Worm (Caenorhabditis elegans) whole organism, late embryonic: ENCODE measurements around the gene H02F09.2.

Source experiments
- C08G9.2 ChIP-seq: sonication (generic microtip); optimal IDR thresholded peaks from 2 replicates; lab custom pipeline; 2016; ENCODE audit warnings: mild to moderate bottlenecking, missing genetic modification characterization, moderate library complexity, missing compliant biosample characterization
- C38D4.7 ChIP-seq: fragments of 200-800 bp; sonication (Bioruptor generic); optimal IDR thresholded peaks from 2 replicates; lab custom pipeline; 2018; ENCODE audit warnings: mild to moderate bottlenecking, missing genetic modification characterization, moderate library complexity, missing compliant biosample characterization
- F13H6.1 ChIP-seq: sonication (generic microtip); optimal IDR thresholded peaks from 2 replicates; lab custom pipeline; 2016; ENCODE audit warnings: missing genetic modification characterization, missing compliant biosample characterization
- T23F11.4 ChIP-seq: fragments of 200-800 bp; sonication (Bioruptor generic); optimal IDR thresholded peaks from 2 replicates; lab custom pipeline; 2018; ENCODE audit warnings: mild to moderate bottlenecking, missing genetic modification characterization, missing compliant biosample characterization
- Y22D7AL.16 ChIP-seq: sonication (generic microtip); optimal IDR thresholded peaks from 2 replicates; lab custom pipeline; 2016; ENCODE audit warnings: missing genetic modification characterization, missing compliant biosample characterization
- ama-1 ChIP-seq: fragments of 150-350 bp; optimal IDR thresholded peaks from 2 replicates; lab custom pipeline; 2014
- ceh-14 ChIP-seq: sonication (generic microtip); optimal IDR thresholded peaks from 2 replicates; lab custom pipeline; 2016; ENCODE audit warnings: missing genotype, missing genetic modification characterization, missing compliant biosample characterization
- ceh-19 ChIP-seq: fragments of 200-800 bp; sonication (Bioruptor generic); optimal IDR thresholded peaks from 2 replicates; lab custom pipeline; 2018; ENCODE audit warnings: mild to moderate bottlenecking, missing genetic modification characterization, missing compliant biosample characterization
- ceh-24 ChIP-seq: sonication (generic microtip); optimal IDR thresholded peaks from 2 replicates; lab custom pipeline; 2016; ENCODE audit warnings: mild to moderate bottlenecking, missing genetic modification characterization, missing compliant biosample characterization
- ceh-31 ChIP-seq: sonication (generic microtip); optimal IDR thresholded peaks from 2 replicates; lab custom pipeline; 2016; ENCODE audit warnings: missing genetic modification characterization, missing compliant biosample characterization
- ceh-45 ChIP-seq: fragments of 200-800 bp; sonication (Bioruptor generic); IDR thresholded peaks from 2 replicates; pipeline ENCODE4 v1.3.6; 2022; ENCODE audit warnings: missing genetic modification reagents, missing genetic modification characterization, missing compliant biosample characterization
- ceh-6 ChIP-seq: fragments of 200-800 bp; sonication (Bioruptor generic); optimal IDR thresholded peaks from 2 replicates; lab custom pipeline; 2018; ENCODE audit warnings: mild to moderate bottlenecking, missing genetic modification characterization, missing compliant biosample characterization
- ceh-9 ChIP-seq: sonication (generic microtip); optimal IDR thresholded peaks from 2 replicates; lab custom pipeline; 2016; ENCODE audit warnings: mild to moderate bottlenecking, missing genetic modification characterization, inconsistent platforms, missing compliant biosample characterization
- che-1 ChIP-seq: sonication (generic microtip); optimal IDR thresholded peaks from 2 replicates; lab custom pipeline; 2016; ENCODE audit warnings: mild to moderate bottlenecking, missing genetic modification characterization, missing compliant biosample characterization
- dmd-4 ChIP-seq: sonication (generic microtip); optimal IDR thresholded peaks from 2 replicates; lab custom pipeline; 2016; ENCODE audit warnings: borderline replicate concordance, missing genetic modification characterization, missing compliant biosample characterization
- dve-1 ChIP-seq: sonication (generic microtip); optimal IDR thresholded peaks from 2 replicates; lab custom pipeline; 2017; ENCODE audit warnings: antibody characterized with exemption, mild to moderate bottlenecking, missing genetic modification characterization, missing compliant biosample characterization
- elt-4 ChIP-seq: sonication (generic microtip); optimal IDR thresholded peaks from 2 replicates; lab custom pipeline; 2016; ENCODE audit warnings: missing genetic modification characterization, missing compliant biosample characterization
- eyg-1 ChIP-seq: sonication (generic microtip); optimal IDR thresholded peaks from 2 replicates; lab custom pipeline; 2016; ENCODE audit warnings: missing genotype, missing genetic modification characterization, missing compliant biosample characterization
- fax-1 ChIP-seq: sonication (generic microtip); optimal IDR thresholded peaks from 2 replicates; lab custom pipeline; 2016; ENCODE audit warnings: missing genotype, missing genetic modification characterization, missing compliant biosample characterization
- fkh-6 ChIP-seq: sonication (generic microtip); optimal IDR thresholded peaks from 2 replicates; lab custom pipeline; 2016; ENCODE audit warnings: missing genetic modification characterization, missing compliant biosample characterization
- hlh-15 ChIP-seq: sonication (generic microtip); optimal IDR thresholded peaks from 2 replicates; lab custom pipeline; 2016; ENCODE audit warnings: missing genetic modification characterization, missing compliant biosample characterization
- hlh-30 ChIP-seq: sonication (generic microtip); optimal IDR thresholded peaks from 2 replicates; lab custom pipeline; 2017; ENCODE audit warnings: antibody characterized with exemption, missing genetic modification characterization, missing compliant biosample characterization; ENCODE audit not compliant: insufficient read depth
- mec-3 ChIP-seq: sonication (generic microtip); optimal IDR thresholded peaks from 2 replicates; lab custom pipeline; 2016; ENCODE audit warnings: borderline replicate concordance, missing genetic modification characterization, missing compliant biosample characterization
- nfya-1 ChIP-seq: sonication (generic microtip); optimal IDR thresholded peaks from 2 replicates; lab custom pipeline; 2017; ENCODE audit warnings: missing genetic modification characterization, mild to moderate bottlenecking, missing compliant biosample characterization, antibody characterized with exemption, moderate library complexity
- nhr-11 ChIP-seq: fragments of 150-350 bp; optimal IDR thresholded peaks from 2 replicates; lab custom pipeline; 2014; ENCODE audit warnings: missing biosample characterization, missing genetic modification characterization
- pat-9 ChIP-seq: fragments of 200-800 bp; sonication (Bioruptor generic); optimal IDR thresholded peaks from 2 replicates; lab custom pipeline; 2018; ENCODE audit warnings: mild to moderate bottlenecking, missing genetic modification characterization, moderate library complexity, missing compliant biosample characterization
- pha-2 ChIP-seq: sonication (generic microtip); optimal IDR thresholded peaks from 2 replicates; lab custom pipeline; 2017; ENCODE audit warnings: mild to moderate bottlenecking, missing genetic modification characterization, missing compliant biosample characterization
- pha-4 ChIP-seq: fragments of 150-350 bp; optimal IDR thresholded peaks from 2 replicates; lab custom pipeline; 2018; ENCODE audit warnings: missing biosample characterization, missing genetic modification reagents, missing genetic modification characterization
- pros-1 ChIP-seq: fragments of 150-350 bp; optimal IDR thresholded peaks from 2 replicates; lab custom pipeline; 2014; ENCODE audit warnings: missing biosample characterization, missing genetic modification reagents, missing genetic modification characterization
- ref-2 ChIP-seq: sonication (generic microtip); optimal IDR thresholded peaks from 2 replicates; lab custom pipeline; 2016; ENCODE audit warnings: missing genetic modification characterization, missing compliant biosample characterization
- sox-4 ChIP-seq: sonication (generic microtip); optimal IDR thresholded peaks from 2 replicates; lab custom pipeline; 2017; ENCODE audit warnings: mild to moderate bottlenecking, missing genetic modification characterization, inconsistent platforms, missing compliant biosample characterization
- syd-9 ChIP-seq: sonication (generic microtip); optimal IDR thresholded peaks from 2 replicates; lab custom pipeline; 2016; ENCODE audit warnings: mild to moderate bottlenecking, missing genetic modification characterization, moderate library complexity, missing compliant biosample characterization
- tbx-2 ChIP-seq: sonication (generic microtip); optimal IDR thresholded peaks from 2 replicates; lab custom pipeline; 2016; ENCODE audit warnings: missing genetic modification characterization, missing compliant biosample characterization
- ttx-3 ChIP-seq: sonication (generic microtip); optimal IDR thresholded peaks from 2 replicates; lab custom pipeline; 2016; ENCODE audit warnings: missing genetic modification reagents, missing genetic modification characterization, missing compliant biosample characterization
- unc-3 ChIP-seq, 2 experiments: fragments of 200-800 bp in 1 of 2; sonication (Bioruptor generic) in 1 of 2; sonication (generic microtip) in 1 of 2; conservative IDR thresholded peaks in 1 of 2; optimal IDR thresholded peaks in 1 of 2; 2 replicates each; pipeline versions ENCODE4 v1.3.6 to Lab custom; 2016 to 2022; ENCODE audit warnings: missing compliant biosample characterization in 2 of 2, missing genetic modification characterization in 2 of 2, missing genetic modification reagents in 1 of 2
- unc-42 ChIP-seq: sonication (generic microtip); optimal IDR thresholded peaks from 2 replicates; lab custom pipeline; 2016; ENCODE audit warnings: missing genotype, missing genetic modification characterization, missing compliant biosample characterization
- zip-5 ChIP-seq: sonication (generic microtip); optimal IDR thresholded peaks from 2 replicates; lab custom pipeline; 2016; ENCODE audit warnings: missing genetic modification characterization, missing compliant biosample characterization
- ztf-16 ChIP-seq: sonication (generic microtip); optimal IDR thresholded peaks from 2 replicates; lab custom pipeline; 2017; ENCODE audit warnings: missing genetic modification characterization, missing compliant biosample characterization

The H02F09.2 gene

ce11 chrX:1576337-1576736, 4.3 kb downstream of the H02F09.2 start, which contains the start of gene wrt-9:
Gene wrt-9, plus strand, starts transcription at chrX:1576637.
- no peak for TF ChIP-seq fkh-6 (tag; lab: Kevin White, UChicago)
- no peak for TF ChIP-seq nfya-1
- no peak for TF ChIP-seq dve-1 (tag; lab: Kevin White, UChicago)
- no peak for TF ChIP-seq syd-9
- TF ChIP-seq F13H6.1 (tag; lab: Kevin White, UChicago), result no peak
- no peak for TF ChIP-seq ref-2 (tag; lab: Kevin White, UChicago)
- no peak for TF ChIP-seq unc-42
- TF ChIP-seq tbx-2 (tag; lab: Kevin White, UChicago), result no peak
- TF ChIP-seq ceh-45, result no peak
- TF ChIP-seq eyg-1 (tag; lab: Kevin White, UChicago), result no peak
- TF ChIP-seq, all 69 proteins: peak for 0

ce11 chrX:1578682-1579081, 6.6 kb downstream of the H02F09.2 start:
- TF ChIP-seq ceh-24 (no peak), hlh-15 (no peak), unc-3 (GFP tag; conservative IDR thresholded peaks at IDR 0.05; lab: Robert Waterston, UW) (0 out of 2 replicates have a peak, but pooled peaks have one; percentile 12), unc-3 (tag; optimal IDR thresholded peaks at IDR 0.05; lab: Kevin White, UChicago) (no peak), pros-1 (tag; lab: Kevin White, UChicago) (no peak), elt-4 (tag; lab: Kevin White, UChicago) (no peak), pat-9 (no peak), pha-2 (tag; lab: Kevin White, UChicago) (no peak), Y22D7AL.16 (no peak), T23F11.4 (GFP tag; lab: Kevin White, UChicago) (peak; percentile 15), ama-1 (no peak), eyg-1 (tag; lab: Kevin White, UChicago) (no peak), che-1 (tag; lab: Kevin White, UChicago) (no peak), fax-1 (tag; lab: Kevin White, UChicago) (no peak), nfya-1 (peak; percentile 23), ceh-19 (peak; percentile 5), hlh-30 (tag; lab: Kevin White, UChicago) (no peak)

- TF ChIP-seq pha-4 (no peak), C38D4.7 (GFP tag; lab: Kevin White, UChicago) (no peak), dmd-4 (no peak), zip-5 (tag; lab: Kevin White, UChicago) (no peak), ceh-6 (GFP tag; lab: Kevin White, UChicago) (no peak), ceh-14 (no peak), ceh-45 (no peak), nhr-11 (tag; lab: Kevin White, UChicago) (no peak)
Measured at ce11 chrX:1583980-1584379, 11.9 kb downstream of the H02F09.2 start.

- TF ChIP-seq tbx-2 (tag; lab: Kevin White, UChicago) (no peak), ztf-16 (tag; lab: Kevin White, UChicago) (no peak), ref-2 (tag; lab: Kevin White, UChicago) (no peak), unc-3 (GFP tag; conservative IDR thresholded peaks at IDR 0.05; lab: Robert Waterston, UW) (no peak), unc-3 (tag; optimal IDR thresholded peaks at IDR 0.05; lab: Kevin White, UChicago) (no peak), C08G9.2 (no peak)
Measured at ce11 chrX:1587082-1587481, 15.0 kb downstream of the H02F09.2 start.

ce11 chrX:1589114-1589902, 17.3 kb downstream of the H02F09.2 start:
- TF ChIP-seq hlh-15 (no peak), ceh-6 (GFP tag; lab: Kevin White, UChicago) (no peak), pha-4 (no peak), ttx-3 (tag; lab: Kevin White, UChicago) (no peak), ceh-9 (no peak), sox-4 (no peak), mec-3 (tag; lab: Kevin White, UChicago) (no peak), T23F11.4 (GFP tag; lab: Kevin White, UChicago) (no peak), ceh-31 (tag; lab: Kevin White, UChicago) (no peak)
